Fruit fly (Drosophila melanogaster): Measurements from ENCODE around the gene scaf6.

DNA sequence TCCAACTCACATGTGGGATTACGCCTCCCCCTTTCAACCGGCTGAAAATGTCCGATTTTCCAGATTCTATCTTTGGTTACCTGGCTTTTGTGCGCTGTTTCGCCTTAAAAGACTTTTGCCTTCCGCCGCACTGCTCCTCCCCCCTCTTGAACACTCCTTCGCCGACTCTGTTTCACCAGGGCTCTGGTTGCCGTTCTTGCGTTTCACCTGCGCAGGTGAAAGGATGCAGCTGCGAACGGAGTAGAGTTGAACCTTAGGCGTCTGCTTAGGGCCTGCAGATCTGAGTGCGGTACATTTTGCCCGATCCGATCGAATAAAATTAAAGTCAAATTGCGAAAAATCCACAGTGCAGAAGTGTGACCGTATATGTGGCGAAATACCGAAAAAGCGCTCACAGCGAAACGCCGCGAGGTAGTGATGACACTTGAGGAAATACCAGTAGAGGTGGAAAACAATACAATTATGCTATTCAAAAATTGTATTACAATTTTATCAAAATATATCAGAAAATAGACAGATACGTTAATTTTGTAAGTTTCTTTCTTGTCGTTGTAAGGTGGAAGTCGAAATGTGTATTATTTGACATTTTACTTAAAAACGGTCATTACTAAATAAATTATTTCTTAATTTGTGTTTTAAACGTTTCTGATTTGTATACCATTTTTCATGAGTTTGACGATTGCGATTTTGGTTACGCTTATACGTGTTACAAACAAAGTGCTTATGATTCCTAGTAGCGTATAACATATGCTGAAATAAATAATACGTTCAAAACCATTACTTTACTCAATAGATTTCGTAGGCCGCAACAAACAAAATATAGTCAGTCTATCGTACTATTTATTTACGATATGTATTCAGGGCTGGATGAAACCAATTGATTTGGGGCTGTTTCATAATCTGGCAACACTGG is 26.5 kb downstream of the scaf6 start, which contains the start of the genes CG6664 and CG7728:
- TF ChIP-seq CG10631 (GFP tag; optimal IDR thresholded peaks at IDR 0.05) (no peak), Gug (GFP tag; IDR thresholded peaks at IDR 0.05) (no peak), lz (GFP tag; optimal IDR thresholded peaks at IDR 0.05) (peak; percentile 71), Hr39 (GFP tag; optimal IDR thresholded peaks at IDR 0.05) (peak; percentile 56), CG3919 (GFP tag; optimal IDR thresholded peaks at IDR 0.05) (peak; percentile 33), CG16779 (tag; optimal IDR thresholded peaks at IDR 0.05) (no peak)
